Worm (Caenorhabditis elegans): ENCODE measurements around the gene rml-1.

rml-1 gene

ce11 chrIII:13720190-13720741 lies 47.6 kb downstream of the rml-1 start (continued):
- TF ChIP-seq madf-10 (tag; optimal IDR thresholded peaks at IDR 0.05) (no peak), C17E4.6 (GFP tag; IDR thresholded peaks at IDR 0.05) (no peak), dox-1 (GFP tag; IDR thresholded peaks at IDR 0.05) (0 out of 2 replicates have a peak, but pooled peaks have one; percentile 31)

ce11 chrIII:13719247-13719758 lies 48.6 kb downstream of the rml-1 start:
- TF ChIP-seq F57C9.4 (tag; optimal IDR thresholded peaks at IDR 0.05) = no peak
- TF ChIP-seq die-1 (tag; optimal IDR thresholded peaks at IDR 0.05) = peak; percentile 31
- TF ChIP-seq mxl-1 (tag; optimal IDR thresholded peaks at IDR 0.05) = no peak
- peak; percentile 8 for TF ChIP-seq F52B5.7 (tag; optimal IDR thresholded peaks at IDR 0.05)
- TF ChIP-seq zfh-2 (GFP tag; conservative IDR thresholded peaks at IDR 0.05) = 0 out of 2 replicates have a peak, but pooled peaks have one; percentile 15
- 0 out of 2 replicates have a peak, but pooled peaks have one; percentile 52 for TF ChIP-seq let-526 (GFP tag; IDR thresholded peaks at IDR 0.05)
- TF ChIP-seq somi-1 (GFP tag; optimal IDR thresholded peaks at IDR 0.05) = peak; percentile 1
- TF ChIP-seq ztf-26 (tag; optimal IDR thresholded peaks at IDR 0.05) = peak; percentile 46
- peak; percentile 33 for TF ChIP-seq attf-5 (GFP tag; optimal IDR thresholded peaks at IDR 0.05)
- TF ChIP-seq ztf-3 (GFP tag; optimal IDR thresholded peaks at IDR 0.05) = no peak
- no peak for TF ChIP-seq nhr-80 (tag; optimal IDR thresholded peaks at IDR 0.05)
- 0 out of 2 replicates have a peak, but pooled peaks have one; percentile 27 for TF ChIP-seq C06A6.2 (GFP tag; conservative IDR thresholded peaks at IDR 0.05)
- TF ChIP-seq dox-1 (GFP tag; IDR thresholded peaks at IDR 0.05) = peak; percentile 24
- TF ChIP-seq cebp-1 (GFP tag; IDR thresholded peaks at IDR 0.05) = no peak
- peak; percentile 44 for TF ChIP-seq cebp-1 (tag; optimal IDR thresholded peaks at IDR 0.05)
- no peak for TF ChIP-seq atf-7 (tag; optimal IDR thresholded peaks at IDR 0.05)
- no peak for TF ChIP-seq sdz-38 (tag; optimal IDR thresholded peaks at IDR 0.05)

- peak; percentile 42 for TF ChIP-seq nhr-80 (tag; optimal IDR thresholded peaks at IDR 0.05)
- 0 out of 2 replicates have a peak, but pooled peaks have one; percentile 14 for TF ChIP-seq dox-1 (GFP tag; IDR thresholded peaks at IDR 0.05)
- TF ChIP-seq aptf-2 (GFP tag; conservative IDR thresholded peaks at IDR 0.05) = no peak
- TF ChIP-seq snpc-1.1 (tag; optimal IDR thresholded peaks at IDR 0.05; ENCODE audit: insufficient read depth) = no peak
- peak; percentile 15 for TF ChIP-seq attf-5 (GFP tag; optimal IDR thresholded peaks at IDR 0.05)
- 0 out of 2 replicates have a peak, but pooled peaks have one; percentile 30 for TF ChIP-seq nfyb-1 (GFP tag; IDR thresholded peaks at IDR 0.05)
- 0 out of 2 replicates have a peak, but pooled peaks have one; percentile 7 for TF ChIP-seq zfh-2 (GFP tag; conservative IDR thresholded peaks at IDR 0.05)
- TF ChIP-seq akir-1 (GFP tag; optimal IDR thresholded peaks at IDR 0.05) = no peak
- TF ChIP-seq hlh-26 (GFP tag; conservative IDR thresholded peaks at IDR 0.05) = no peak
- no peak for TF ChIP-seq F37B4.10 (GFP tag; IDR thresholded peaks at IDR 0.05)
- 0 out of 2 replicates have a peak, but pooled peaks have one; percentile 9 for TF ChIP-seq madf-6 (GFP tag; IDR thresholded peaks at IDR 0.05)
- no peak for TF ChIP-seq B0336.3 (GFP tag; IDR thresholded peaks at IDR 0.05)
- no peak for TF ChIP-seq nhr-27 (tag; optimal IDR thresholded peaks at IDR 0.05)
- TF ChIP-seq ceh-27 (GFP tag; optimal IDR thresholded peaks at IDR 0.05) = peak; percentile 46
- TF ChIP-seq tbx-9 (tag; optimal IDR thresholded peaks at IDR 0.05; ENCODE audit: borderline replicate concordance) = no peak
Observed at ce11 chrIII:13718403-13718969, 49.4 kb downstream of the rml-1 start.

- TF ChIP-seq K12H6.12 (tag; optimal IDR thresholded peaks at IDR 0.05) = peak; percentile 8
- no peak for TF ChIP-seq lsl-1 (GFP tag; optimal IDR thresholded peaks at IDR 0.05)
- TF ChIP-seq bed-2 (GFP tag; IDR thresholded peaks at IDR 0.05) = no peak
- no peak for TF ChIP-seq repo-1 (tag; optimal IDR thresholded peaks at IDR 0.05)
- no peak for TF ChIP-seq F39B2.1 (GFP tag; IDR thresholded peaks at IDR 0.05)
- TF ChIP-seq bed-1 (GFP tag; IDR thresholded peaks at IDR 0.05) = no peak
- TF ChIP-seq die-1 (tag; optimal IDR thresholded peaks at IDR 0.05) = no peak
- TF ChIP-seq cebp-2 (GFP tag; IDR thresholded peaks at IDR 0.05) = no peak
- no peak for TF ChIP-seq hrde-1 (tag; optimal IDR thresholded peaks at IDR 0.05; ENCODE audit: borderline replicate concordance)
- TF ChIP-seq nfyb-1 (GFP tag; IDR thresholded peaks at IDR 0.05) = peak; percentile 62; the same call in 1 of the 2 replicates
- TF ChIP-seq zim-3 (tag; optimal IDR thresholded peaks at IDR 0.05) = no peak
- TF ChIP-seq F57A8.1 (GFP tag; optimal IDR thresholded peaks at IDR 0.05) = no peak
- no peak for TF ChIP-seq lin-35 (GFP tag; optimal IDR thresholded peaks at IDR 0.05)
- TF ChIP-seq lsy-27 (tag; optimal IDR thresholded peaks at IDR 0.05; ENCODE audit: borderline replicate concordance, insufficient read depth) = no peak
- no peak for TF ChIP-seq T07F8.4 (tag; optimal IDR thresholded peaks at IDR 0.05)
Observed at ce11 chrIII:13717505-13717904, 50.4 kb downstream of the rml-1 start.
